Fruit fly (Drosophila melanogaster): ENCODE measurements around the gene CG13361.

The CG13361 gene

DNA sequence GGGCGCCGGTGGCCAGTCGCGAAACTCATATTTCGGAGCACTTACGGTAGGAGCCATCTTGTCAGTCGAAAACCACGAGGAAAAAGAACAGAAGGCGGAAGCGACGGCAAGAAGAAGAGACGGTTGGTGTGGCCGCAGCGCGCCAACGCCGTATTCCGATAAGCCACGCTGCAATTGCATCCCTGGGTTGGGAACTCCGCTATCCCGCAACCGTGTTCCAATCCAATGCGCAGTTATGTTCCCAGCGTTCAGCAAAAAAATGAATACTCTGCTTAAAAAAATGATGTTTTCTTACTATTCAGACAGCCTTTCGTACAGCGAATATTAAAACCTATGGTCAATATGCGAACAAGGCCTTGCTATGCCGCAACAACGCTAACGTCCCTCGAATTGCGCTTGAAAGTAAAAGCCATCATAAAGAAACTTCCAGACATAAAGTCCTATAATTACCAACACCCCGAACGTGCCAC is 11.6 kb upstream of the CG13361 start, which contains the start of gene RpL22 (continued):
- TF ChIP-seq crp (GFP tag; optimal IDR thresholded peaks at IDR 0.05), result peak in 1 of 2 experiments; percentile 67
- peak; percentile 72 for TF ChIP-seq vfl (GFP tag; optimal IDR thresholded peaks at IDR 0.05)
- peak; percentile 99 for TF ChIP-seq CG9797 (GFP tag; optimal IDR thresholded peaks at IDR 0.05)
- TF ChIP-seq wdn (GFP tag; IDR thresholded peaks at IDR 0.05), result peak; percentile 76
- peak; percentile 86 for TF ChIP-seq ems (GFP tag; optimal IDR thresholded peaks at IDR 0.05)

DNA sequence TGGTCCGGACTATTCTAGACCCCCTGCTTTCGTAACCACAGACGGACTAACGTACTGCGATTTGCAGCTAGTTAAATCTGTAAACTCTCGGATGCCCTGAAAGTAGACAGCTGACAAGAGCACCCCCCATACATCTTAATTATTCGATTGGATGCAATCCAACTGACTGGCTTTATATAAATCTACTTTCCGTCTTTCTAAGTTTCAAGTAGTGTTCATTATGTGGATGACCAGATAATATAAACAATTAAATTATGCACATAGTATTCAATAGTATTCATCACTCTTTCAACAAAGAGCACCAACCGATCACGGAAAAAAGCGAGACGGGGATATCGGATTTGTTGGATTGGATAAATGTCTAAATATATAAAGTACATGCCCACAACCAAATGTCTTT is 8.6 kb upstream of the CG13361 start:
- peak; percentile 63 for TF ChIP-seq sens (GFP tag)
- TF ChIP-seq kah (GFP tag; optimal IDR thresholded peaks at IDR 0.05), result no peak
- peak; percentile 71 for TF ChIP-seq Med (GFP tag)

DNA sequence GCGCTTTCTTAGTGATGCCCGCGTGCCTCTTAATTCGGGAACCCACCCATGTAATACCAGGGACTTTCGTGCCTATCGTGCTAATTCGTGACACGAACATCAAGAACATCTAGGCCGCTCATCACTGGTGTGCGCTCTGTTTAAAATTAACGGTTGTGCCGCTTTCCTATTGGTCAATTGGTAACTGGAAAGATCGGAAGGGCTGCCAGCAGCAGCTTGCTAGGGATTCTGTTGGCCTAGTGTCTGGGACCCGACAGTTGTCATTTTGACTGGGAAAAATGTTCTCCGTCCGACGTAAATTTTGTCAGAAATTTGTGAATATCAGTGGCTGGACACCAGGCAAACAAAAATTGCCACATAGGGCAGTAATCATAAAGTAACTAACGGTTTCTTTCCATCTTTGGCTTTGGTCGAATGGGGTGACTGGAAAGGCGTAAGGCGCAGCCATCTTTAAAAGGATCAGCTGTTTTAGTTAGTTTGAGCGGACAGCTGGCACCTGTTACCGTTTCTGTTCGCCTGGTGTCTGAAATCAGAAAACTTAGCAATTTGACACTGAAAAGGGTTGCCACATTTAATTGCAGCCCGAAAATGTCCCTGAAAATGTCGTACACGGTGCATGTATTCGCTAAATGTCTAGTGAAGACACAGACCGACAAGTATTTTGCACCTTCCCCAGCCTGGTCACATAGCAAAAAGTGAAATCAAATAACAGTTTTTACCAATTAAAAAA is 5.6 kb upstream of the CG13361 start, which contains the start of gene CG5273:
Gene CG5273 (plus strand): TSS at position 703 of the 730 bp plus-strand sequence.
- TF ChIP-seq CG13296 (GFP tag; optimal IDR thresholded peaks at IDR 0.05), result no peak
- TF ChIP-seq CG33557 (GFP tag; optimal IDR thresholded peaks at IDR 0.05), result no peak
- no peak for TF ChIP-seq nau (GFP tag; optimal IDR thresholded peaks at IDR 0.05)
- TF ChIP-seq Blimp-1 (GFP tag; optimal IDR thresholded peaks at IDR 0.05), result peak; percentile 93
- peak; percentile 95 for TF ChIP-seq abd-A (tag; optimal IDR thresholded peaks at IDR 0.05)
- peak; percentile 85 for TF ChIP-seq CG42726 (GFP tag; IDR thresholded peaks at IDR 0.05; ENCODE audit: partially characterized antibody)
- peak; percentile 56 for TF ChIP-seq Dek (tag; optimal IDR thresholded peaks at IDR 0.05)
- TF ChIP-seq Aef1 (GFP tag; IDR thresholded peaks at IDR 0.05), result no peak
- peak; percentile 95 for TF ChIP-seq Opbp (GFP tag; IDR thresholded peaks at IDR 0.05; ENCODE audit: partially characterized antibody)
- TF ChIP-seq kah (GFP tag; optimal IDR thresholded peaks at IDR 0.05), result peak; percentile 48
- TF ChIP-seq unc-4 (GFP tag; IDR thresholded peaks at IDR 0.05; ENCODE audit: partially characterized antibody), result peak; percentile 90
- TF ChIP-seq CG16779 (GFP tag; IDR thresholded peaks at IDR 0.05), result 0 out of 2 replicates have a peak, but pooled peaks have one; percentile 14
- peak; percentile 17 for TF ChIP-seq Meics (GFP tag; optimal IDR thresholded peaks at IDR 0.05)
- no peak for TF ChIP-seq lola (GFP tag; optimal IDR thresholded peaks at IDR 0.05)
- TF ChIP-seq gcm2 (GFP tag; optimal IDR thresholded peaks at IDR 0.05), result no peak
- no peak for TF ChIP-seq CG32767 (GFP tag; IDR thresholded peaks at IDR 0.05)
- peak; percentile 85 for TF ChIP-seq CG33213 (GFP tag; optimal IDR thresholded peaks at IDR 0.05)
- TF ChIP-seq Hsf (GFP tag; optimal IDR thresholded peaks at IDR 0.05), result no peak
- peak in 1 of 3 experiments; percentile 84 for TF ChIP-seq Stat92E (GFP tag; optimal IDR thresholded peaks at IDR 0.05)
- TF ChIP-seq NC2α (GFP tag; optimal IDR thresholded peaks at IDR 0.05), result no peak
- TF ChIP-seq repo (GFP tag; optimal IDR thresholded peaks at IDR 0.05), result no peak
- no peak for TF ChIP-seq CG10366 (GFP tag; IDR thresholded peaks at IDR 0.05)
- TF ChIP-seq CG17186 (GFP tag; optimal IDR thresholded peaks at IDR 0.05), result peak; percentile 74
- TF ChIP-seq CG1647 (GFP tag; optimal IDR thresholded peaks at IDR 0.05), result no peak
- TF ChIP-seq en (GFP tag; optimal IDR thresholded peaks at IDR 0.05), result no peak
- no peak for TF ChIP-seq sisA (GFP tag; IDR thresholded peaks at IDR 0.05)
- peak; percentile 61; the same call in 1 of the 2 replicates for TF ChIP-seq CG3847 (GFP tag; IDR thresholded peaks at IDR 0.05)
- peak; percentile 99 for TF ChIP-seq Dll (GFP tag; IDR thresholded peaks at IDR 0.05; ENCODE audit: partially characterized antibody)
- no peak for TF ChIP-seq CG1024 (GFP tag; IDR thresholded peaks at IDR 0.05)
- TF ChIP-seq tna (GFP tag; IDR thresholded peaks at IDR 0.05; ENCODE audit: partially characterized antibody), result peak; percentile 78
- TF ChIP-seq scrt (GFP tag; optimal IDR thresholded peaks at IDR 0.05), result peak; percentile 42
- TF ChIP-seq sr (GFP tag; IDR thresholded peaks at IDR 0.05), result no peak
- TF ChIP-seq Atf6 (GFP tag; IDR thresholded peaks at IDR 0.05), result no peak
- TF ChIP-seq jigr1 (GFP tag; IDR thresholded peaks at IDR 0.05), result no peak
- TF ChIP-seq stc (GFP tag; IDR thresholded peaks at IDR 0.05), result 0 out of 2 replicates have a peak, but pooled peaks have one; percentile 34
- no peak for TF ChIP-seq CG5180 (GFP tag; optimal IDR thresholded peaks at IDR 0.05)
- peak; percentile 72 for TF ChIP-seq CG7928 (GFP tag; optimal IDR thresholded peaks at IDR 0.05)
- no peak for TF ChIP-seq CG15073 (GFP tag; optimal IDR thresholded peaks at IDR 0.05)

All from whole organism, embryonic.